Fruit fly (Drosophila melanogaster) whole organism, larva: Measurements from ENCODE around the gene fng.

Source experiments
- noc ChIP-seq: fragments of 200-800 bp; sonication (Bioruptor generic); optimal IDR thresholded peaks from 3 replicates; lab custom pipeline; 2019; ENCODE audit warnings: missing biosample characterization, mild to moderate bottlenecking, missing genetic modification characterization, moderate library complexity

Gene fng

dm6 chr3L:20962455-20962854 lies 13.1 kb upstream of the fng start, which contains the start of gene CG10587:
Gene CG10587, minus strand, starts transcription at chr3L:20962555.
- TF ChIP-seq noc (tag; lab: Kevin White, UChicago): no peak

- no peak for TF ChIP-seq noc (tag; lab: Kevin White, UChicago)
Measured at dm6 chr3L:20961286-20961685, 12.0 kb upstream of the fng start, which contains the start of gene CG11037. Gene CG11037, minus strand, starts transcription at chr3L:20961386.

dm6 chr3L:20956650-20957049 lies 7.3 kb upstream of the fng start, which contains the start of the genes Sems and CG10588:
Gene Sems, minus strand, starts transcription at chr3L:20956750.
Gene CG10588, plus strand, starts transcription at chr3L:20956934.
- no peak for TF ChIP-seq noc (tag; lab: Kevin White, UChicago)

dm6 chr3L:20954118-20954517 lies 4.8 kb upstream of the fng start:
- no peak for TF ChIP-seq noc (tag; lab: Kevin White, UChicago)

dm6 chr3L:20952622-20953618 lies 3.6 kb upstream of the fng start:
- TF ChIP-seq noc (tag; lab: Kevin White, UChicago): no peak

- TF ChIP-seq noc (tag; lab: Kevin White, UChicago): no peak
Measured at dm6 chr3L:20952121-20952487, 2.8 kb upstream of the fng start.

dm6 chr3L:20951477-20952120 lies 2.3 kb upstream of the fng start:
- TF ChIP-seq noc (tag; lab: Kevin White, UChicago): no peak

- no peak for TF ChIP-seq noc (tag; lab: Kevin White, UChicago)
Measured at dm6 chr3L:20950520-20951135, 1.3 kb upstream of the fng start.

dm6 chr3L:20950136-20950499 lies 806 bp upstream of the fng start:
- no peak for TF ChIP-seq noc (tag; lab: Kevin White, UChicago)

- no peak for TF ChIP-seq noc (tag; lab: Kevin White, UChicago)
Measured at dm6 chr3L:20948404-20948803, 908 bp downstream of the fng start.

- no peak for TF ChIP-seq noc (tag; lab: Kevin White, UChicago)
Measured at dm6 chr3L:20946944-20947343, 2.4 kb downstream of the fng start.

- TF ChIP-seq noc (tag; lab: Kevin White, UChicago): no peak
Measured at dm6 chr3L:20946054-20946453, 3.3 kb downstream of the fng start.

dm6 chr3L:20944180-20944579 lies 5.1 kb downstream of the fng start:
- no peak for TF ChIP-seq noc (tag; lab: Kevin White, UChicago)

dm6 chr3L:20942076-20942475 lies 7.2 kb downstream of the fng start:
- TF ChIP-seq noc (tag; lab: Kevin White, UChicago): no peak

- TF ChIP-seq noc (tag; lab: Kevin White, UChicago): no peak
Measured at dm6 chr3L:20933706-20934105, 15.6 kb downstream of the fng start.

- no peak for TF ChIP-seq noc (tag; lab: Kevin White, UChicago)
Measured at dm6 chr3L:20932556-20932955, 16.8 kb downstream of the fng start.
